Fruit fly (Drosophila melanogaster): Measurements from ENCODE around the gene ScsbetaG.

The ScsbetaG gene

DNA sequence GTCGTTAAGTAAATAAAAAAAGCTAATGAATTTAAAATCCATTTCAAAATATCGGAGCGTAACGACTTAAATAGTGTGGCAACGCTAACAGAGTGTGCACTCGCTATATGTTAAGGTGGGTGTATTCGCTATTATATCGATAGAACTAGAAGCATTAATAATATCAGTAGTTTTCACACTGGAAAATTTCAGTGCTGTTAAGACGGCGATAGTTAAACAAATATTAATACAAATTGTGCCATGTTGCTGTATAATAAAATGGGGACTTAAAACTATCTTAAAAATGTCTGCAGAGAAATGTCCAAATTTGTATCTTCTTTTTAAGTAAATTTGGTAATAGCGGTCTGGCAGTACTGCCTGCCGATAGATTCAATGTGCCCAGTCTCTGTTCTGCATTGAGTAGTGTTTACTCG is 19.8 kb upstream of the ScsbetaG start (continued):
- TF ChIP-seq Fer1 (GFP tag; optimal IDR thresholded peaks at IDR 0.05) (no peak), NFAT (GFP tag; IDR thresholded peaks at IDR 0.05) (peak; percentile 87), ato (GFP tag; IDR thresholded peaks at IDR 0.05; ENCODE audit: partially characterized antibody) (peak; percentile 60; the same call in 1 of the 2 replicates), bigmax (GFP tag; optimal IDR thresholded peaks at IDR 0.05) (no peak), ro (GFP tag; IDR thresholded peaks at IDR 0.05) (peak; percentile 67), Nf-YA (GFP tag; IDR thresholded peaks at IDR 0.05) (peak; percentile 60; the same call in 1 of the 2 replicates), danr (GFP tag; IDR thresholded peaks at IDR 0.05) (peak; percentile 88), CG4424 (GFP tag; optimal IDR thresholded peaks at IDR 0.05) (peak; percentile 82), en (GFP tag; optimal IDR thresholded peaks at IDR 0.05) (peak; percentile 47), CoRest (tag; optimal IDR thresholded peaks at IDR 0.05) (peak; percentile 91), shn (GFP tag; optimal IDR thresholded peaks at IDR 0.05) (peak; percentile 89), Hey (tag; optimal IDR thresholded peaks at IDR 0.05) (no peak), CG1647 (GFP tag; optimal IDR thresholded peaks at IDR 0.05) (peak; percentile 85), dmrt99B (tag; optimal IDR thresholded peaks at IDR 0.05) (no peak), CG9437 (GFP tag; optimal IDR thresholded peaks at IDR 0.05) (peak; percentile 62), Oaz (GFP tag; IDR thresholded peaks at IDR 0.05) (peak; percentile 85), Asciz (GFP tag; optimal IDR thresholded peaks at IDR 0.05) (no peak), Ets97D (GFP tag; optimal IDR thresholded peaks at IDR 0.05) (peak; percentile 93), ab (GFP tag; optimal IDR thresholded peaks at IDR 0.05) (peak; percentile 84), Jarid2 (GFP tag; optimal IDR thresholded peaks at IDR 0.05) (peak; percentile 37), CG12104 (GFP tag; optimal IDR thresholded peaks at IDR 0.05) (peak; percentile 70), BEAF-32 (GFP tag; optimal IDR thresholded peaks at IDR 0.05) (peak; percentile 96), CG16813 (GFP tag; IDR thresholded peaks at IDR 0.05; ENCODE audit: partially characterized antibody) (peak; percentile 88), toy (GFP tag; IDR thresholded peaks at IDR 0.05) (peak; percentile 61), hbn (GFP tag; IDR thresholded peaks at IDR 0.05; ENCODE audit: partially characterized antibody) (peak; percentile 67), CG2712 (tag; optimal IDR thresholded peaks at IDR 0.05) (peak; percentile 86), Nf-YC (tag; optimal IDR thresholded peaks at IDR 0.05) (no peak), aop (GFP tag; IDR thresholded peaks at IDR 0.05) (peak; percentile 86), CG10565 (GFP tag; optimal IDR thresholded peaks at IDR 0.05) (peak; percentile 36), Myb (GFP tag; optimal IDR thresholded peaks at IDR 0.05) (peak; percentile 99), h (optimal IDR thresholded peaks at IDR 0.05) (no peak), chinmo (GFP tag; IDR thresholded peaks at IDR 0.05; ENCODE audit: partially characterized antibody) (0 out of 4 replicates have a peak, but pooled peaks have one; percentile 17), CG1792 (GFP tag; optimal IDR thresholded peaks at IDR 0.05) (peak; percentile 83), CG4360 (GFP tag; IDR thresholded peaks at IDR 0.05) (no peak), Scr (GFP tag; IDR thresholded peaks at IDR 0.05; ENCODE audit: partially characterized antibody) (peak; percentile 90), tup (GFP tag; optimal IDR thresholded peaks at IDR 0.05) (peak; percentile 44), CG12744 (GFP tag; optimal IDR thresholded peaks at IDR 0.05) (peak; percentile 50), D (optimal IDR thresholded peaks at IDR 0.05) (no peak), D (GFP tag; optimal IDR thresholded peaks at IDR 0.05) (peak; percentile 27), grn (GFP tag; optimal IDR thresholded peaks at IDR 0.05) (peak; percentile 47), jumu (GFP tag; optimal IDR thresholded peaks at IDR 0.05) (peak; percentile 88), CG17359 (tag; optimal IDR thresholded peaks at IDR 0.05) (peak; percentile 84), CG12219 (GFP tag; optimal IDR thresholded peaks at IDR 0.05) (peak; percentile 37), corto (GFP tag; optimal IDR thresholded peaks at IDR 0.05) (no peak), klu (GFP tag; IDR thresholded peaks at IDR 0.05) (peak; percentile 92), CG15073 (GFP tag; optimal IDR thresholded peaks at IDR 0.05) (no peak), lab (GFP tag; optimal IDR thresholded peaks at IDR 0.05) (peak; percentile 89), CG2875 (GFP tag; optimal IDR thresholded peaks at IDR 0.05) (peak; percentile 27), sisA (GFP tag; IDR thresholded peaks at IDR 0.05) (peak; percentile 95), nom (GFP tag; optimal IDR thresholded peaks at IDR 0.05) (no peak), cwo (GFP tag; optimal IDR thresholded peaks at IDR 0.05) (peak; percentile 52)

Data from whole organism, embryonic.